Fruit fly (Drosophila melanogaster) whole organism, embryonic: Measurements from ENCODE around the gene PolE2.

Experiments
- CG10565 ChIP-seq: fragments of 200-800 bp; sonication (Bioruptor generic); optimal IDR thresholded peaks from 3 replicates; lab custom pipeline; 2016; ENCODE audit warnings: missing biosample characterization, mild to moderate bottlenecking, missing genetic modification characterization
- CG11456 ChIP-seq: fragments of 200-800 bp; sonication (Bioruptor generic); IDR thresholded peaks from 3 replicates; pipeline ENCODE4 v1.3.6; 2022; ENCODE audit warnings: missing biosample characterization, missing genetic modification characterization
- CG12236 ChIP-seq: fragments of 200-800 bp; sonication (Bioruptor generic); optimal IDR thresholded peaks from 2 replicates; lab custom pipeline; 2016; ENCODE audit warnings: missing biosample characterization, missing genetic modification characterization
- CG15514 ChIP-seq: fragments of 200-800 bp; sonication (Bioruptor generic); optimal IDR thresholded peaks from 3 replicates; lab custom pipeline; 2017; ENCODE audit warnings: missing biosample characterization, missing genetic modification characterization, mild to moderate bottlenecking, moderate library complexity, missing genetic modification reagents
- CG17328 ChIP-seq: fragments of 200-800 bp; sonication (Bioruptor generic); IDR thresholded peaks from 2 replicates; pipeline ENCODE4 v1.3.6; 2022; ENCODE audit warnings: missing biosample characterization, missing genetic modification characterization
- CG18262 ChIP-seq: fragments of 200-800 bp; optimal IDR thresholded peaks from 3 replicates; lab custom pipeline; 2019; ENCODE audit warnings: missing biosample characterization, mild to moderate bottlenecking, missing genetic modification characterization, moderate library complexity
- CG3281 ChIP-seq: fragments of 200-800 bp; sonication (Bioruptor generic); optimal IDR thresholded peaks from 3 replicates; lab custom pipeline; 2017; ENCODE audit warnings: missing biosample characterization, mild to moderate bottlenecking, missing genetic modification characterization
- CG5180 ChIP-seq: fragments of 200-800 bp; sonication (Bioruptor generic); optimal IDR thresholded peaks from 3 replicates; lab custom pipeline; 2017; ENCODE audit warnings: missing biosample characterization, missing genetic modification characterization, mild to moderate bottlenecking, moderate library complexity, missing genetic modification reagents
- CG8359 ChIP-seq: fragments of 200-800 bp; sonication (Bioruptor generic); optimal IDR thresholded peaks from 2 replicates; lab custom pipeline; 2017; ENCODE audit warnings: missing biosample characterization, mild to moderate bottlenecking, missing genetic modification characterization, borderline replicate concordance
- CG9876 ChIP-seq: fragments of 200-800 bp; sonication (Bioruptor generic); optimal IDR thresholded peaks from 2 replicates; lab custom pipeline; 2016; ENCODE audit warnings: missing biosample characterization, missing genetic modification characterization
- D ChIP-seq, 2 experiments: fragments of 200-800 bp in 1 of 2; fragments of >200 bp in 1 of 2; sonication (Bioruptor generic) in 1 of 2; optimal IDR thresholded peaks; 2 replicates in 1 of 2; 3 replicates in 1 of 2; lab custom pipeline; 2017; ENCODE audit warnings: mild to moderate bottlenecking in 1 of 2, missing biosample characterization in 1 of 2, missing genetic modification characterization in 1 of 2, missing genetic modification reagents in 1 of 2
- Dref ChIP-seq: fragments of 200-800 bp; sonication (Bioruptor generic); IDR thresholded peaks from 2 replicates; pipeline ENCODE4 v1.3.6; 2022; ENCODE audit warnings: missing biosample characterization, missing genetic modification characterization
- Ets65A ChIP-seq: fragments of 200-800 bp; sonication (Bioruptor generic); peaks from one replicate; lab custom pipeline; 2016; ENCODE audit warnings: missing biosample characterization, missing genetic modification characterization
- Fer1 ChIP-seq: fragments of 200-800 bp; sonication (Bioruptor generic); optimal IDR thresholded peaks from 2 replicates; lab custom pipeline; 2017; ENCODE audit warnings: missing biosample characterization, mild to moderate bottlenecking, missing genetic modification characterization
- Fer2 ChIP-seq: fragments of 200-800 bp; sonication (Bioruptor generic); optimal IDR thresholded peaks from 2 replicates; lab custom pipeline; 2018; ENCODE audit warnings: missing biosample characterization, mild to moderate bottlenecking, missing genetic modification characterization, moderate library complexity
- Hey ChIP-seq: fragments of 200-800 bp; sonication (Bioruptor generic); optimal IDR thresholded peaks from 3 replicates; lab custom pipeline; 2018; ENCODE audit warnings: missing biosample characterization, mild to moderate bottlenecking, missing genetic modification characterization
- MESR4 ChIP-seq: fragments of 200-800 bp; sonication (Bioruptor generic); optimal IDR thresholded peaks from 2 replicates; lab custom pipeline; 2018; ENCODE audit warnings: missing biosample characterization, mild to moderate bottlenecking, missing genetic modification characterization, moderate library complexity
- Nf-YC ChIP-seq: fragments of 200-800 bp; optimal IDR thresholded peaks from 3 replicates; lab custom pipeline; 2019; ENCODE audit warnings: missing biosample characterization, mild to moderate bottlenecking, missing genetic modification characterization, moderate library complexity
- Oli ChIP-seq: fragments of 200-800 bp; sonication (Bioruptor generic); optimal IDR thresholded peaks from 2 replicates; lab custom pipeline; 2018; ENCODE audit warnings: missing biosample characterization, mild to moderate bottlenecking, missing genetic modification characterization, moderate library complexity
- Sin3A ChIP-seq: fragments of >200 bp; optimal IDR thresholded peaks from 2 replicates; lab custom pipeline; 2018
- Sry-β ChIP-seq: fragments of 200-800 bp; sonication (Bioruptor generic); optimal IDR thresholded peaks from 2 replicates; lab custom pipeline; 2018; ENCODE audit warnings: missing biosample characterization, mild to moderate bottlenecking, missing genetic modification characterization, moderate library complexity
- Ssrp ChIP-seq: fragments of 200-800 bp; sonication (Bioruptor generic); optimal IDR thresholded peaks from 2 replicates; lab custom pipeline; 2018; ENCODE audit warnings: missing biosample characterization, mild to moderate bottlenecking, missing genetic modification characterization, moderate library complexity
- Xbp1 ChIP-seq: fragments of 200-800 bp; sonication (Bioruptor generic); optimal IDR thresholded peaks from 3 replicates; lab custom pipeline; 2016; ENCODE audit warnings: missing biosample characterization, mild to moderate bottlenecking, missing genetic modification characterization
- bcd ChIP-seq: fragments of 200-800 bp; sonication (Bioruptor generic); optimal IDR thresholded peaks from 2 replicates; lab custom pipeline; 2017; ENCODE audit warnings: missing biosample characterization, mild to moderate bottlenecking, missing genetic modification characterization
- bsh ChIP-seq, 2 experiments: fragments of 200-800 bp; sonication (Bioruptor generic); optimal IDR thresholded peaks; 2 replicates each; lab custom pipeline; 2017 to 2018; ENCODE audit warnings: mild to moderate bottlenecking in 2 of 2, missing biosample characterization in 2 of 2, missing genetic modification characterization in 2 of 2, moderate library complexity in 1 of 2
- cad ChIP-seq: fragments of >200 bp; optimal IDR thresholded peaks from 2 replicates; lab custom pipeline; 2017; ENCODE audit warnings: missing biosample characterization, missing genetic modification characterization
- cato ChIP-seq: fragments of 200-800 bp; sonication (Bioruptor generic); optimal IDR thresholded peaks from 2 replicates; lab custom pipeline; 2016; ENCODE audit warnings: missing biosample characterization, missing genetic modification characterization, borderline replicate concordance
- dmrt99B ChIP-seq: fragments of 200-800 bp; sonication (Bioruptor generic); optimal IDR thresholded peaks from 2 replicates; lab custom pipeline; 2018; ENCODE audit warnings: missing biosample characterization, mild to moderate bottlenecking, missing genetic modification characterization, moderate library complexity
- gcm ChIP-seq: fragments of 200-800 bp; sonication (Bioruptor generic); optimal IDR thresholded peaks from 2 replicates; lab custom pipeline; 2019; ENCODE audit warnings: missing biosample characterization, mild to moderate bottlenecking, missing genetic modification characterization, moderate library complexity
- ham ChIP-seq: fragments of 200-800 bp; sonication (Bioruptor generic); IDR thresholded peaks from 2 replicates; pipeline ENCODE4 v1.3.6; 2022; ENCODE audit warnings: missing biosample characterization, missing genetic modification characterization
- nerfin-1 ChIP-seq: fragments of 200-800 bp; sonication (Bioruptor generic); optimal IDR thresholded peaks from 3 replicates; lab custom pipeline; 2019; ENCODE audit warnings: missing biosample characterization, mild to moderate bottlenecking, missing genetic modification characterization, moderate library complexity
- oc ChIP-seq: fragments of 200-800 bp; sonication (Bioruptor generic); optimal IDR thresholded peaks from 2 replicates; lab custom pipeline; 2018; ENCODE audit warnings: missing biosample characterization, mild to moderate bottlenecking, missing genetic modification characterization, moderate library complexity
- pb ChIP-seq: fragments of 200-800 bp; sonication (Bioruptor generic); optimal IDR thresholded peaks from 3 replicates; lab custom pipeline; 2016; ENCODE audit warnings: missing biosample characterization, missing genetic modification characterization
- pros ChIP-seq: fragments of 200-800 bp; sonication (Bioruptor generic); optimal IDR thresholded peaks from 3 replicates; lab custom pipeline; 2019; ENCODE audit warnings: missing biosample characterization, mild to moderate bottlenecking, missing genetic modification characterization, moderate library complexity
- sens ChIP-seq: fragments of 200-800 bp; sonication (Bioruptor generic); peaks from one replicate; lab custom pipeline; 2016; ENCODE audit warnings: missing biosample characterization, missing genetic modification characterization
- slou ChIP-seq: fragments of 200-800 bp; sonication (Bioruptor generic); optimal IDR thresholded peaks from 3 replicates; lab custom pipeline; 2016; ENCODE audit warnings: missing biosample characterization, missing genetic modification characterization
- tll ChIP-seq, 2 experiments: fragments of 200-800 bp in 1 of 2; fragments of >200 bp in 1 of 2; sonication (Bioruptor generic) in 1 of 2; optimal IDR thresholded peaks; 2 replicates each; lab custom pipeline; 2017 to 2019; ENCODE audit warnings: missing biosample characterization in 2 of 2, missing genetic modification characterization in 2 of 2, mild to moderate bottlenecking in 1 of 2, moderate library complexity in 1 of 2
- trem ChIP-seq: fragments of 200-800 bp; optimal IDR thresholded peaks from 3 replicates; lab custom pipeline; 2019; ENCODE audit warnings: missing biosample characterization, mild to moderate bottlenecking, missing genetic modification characterization, moderate library complexity
- zen ChIP-seq: fragments of 200-800 bp; sonication (Bioruptor generic); optimal IDR thresholded peaks from 3 replicates; lab custom pipeline; 2018; ENCODE audit warnings: missing biosample characterization, mild to moderate bottlenecking, missing genetic modification characterization, moderate library complexity

The PolE2 gene

dm6 chr3L:5899305-5899704 lies 2.1 kb upstream of the PolE2 start, which contains the start of gene CG32409 (continued):
- TF ChIP-seq Oli (no peak), Nf-YC (tag; lab: Kevin White, UChicago) (no peak), CG9876 (no peak), dmrt99B (tag; lab: Kevin White, UChicago) (no peak), Xbp1 (no peak), Fer1 (no peak), cad (GFP tag; lab: Kevin White, UChicago) (no peak), slou (GFP tag; lab: Kevin White, UChicago) (no peak), bcd (GFP tag; lab: Kevin White, UChicago) (no peak), CG18262 (tag; lab: Kevin White, UChicago) (no peak), pb (no peak), Sin3A (lab: Kevin White, UChicago) (peak; percentile 71), Fer2 (tag; lab: Kevin White, UChicago) (no peak), CG15514 (GFP tag; lab: Kevin White, UChicago) (peak; percentile 62), gcm (GFP tag; lab: Kevin White, UChicago) (no peak), sens (GFP tag; lab: Kevin White, UChicago) (peak; percentile 39), zen (no peak), CG12236 (GFP tag; lab: Kevin White, UChicago) (no peak), CG17328 (GFP tag; lab: Robert Waterston, UW) (no peak), cato (GFP tag; lab: Kevin White, UChicago) (no peak), Ets65A (GFP tag; lab: Kevin White, UChicago) (no peak), CG8359 (GFP tag; lab: Kevin White, UChicago) (no peak), MESR4 (peak; percentile 54), Ssrp (tag; lab: Kevin White, UChicago) (no peak), trem (tag; lab: Kevin White, UChicago) (peak; percentile 58)

DNA sequence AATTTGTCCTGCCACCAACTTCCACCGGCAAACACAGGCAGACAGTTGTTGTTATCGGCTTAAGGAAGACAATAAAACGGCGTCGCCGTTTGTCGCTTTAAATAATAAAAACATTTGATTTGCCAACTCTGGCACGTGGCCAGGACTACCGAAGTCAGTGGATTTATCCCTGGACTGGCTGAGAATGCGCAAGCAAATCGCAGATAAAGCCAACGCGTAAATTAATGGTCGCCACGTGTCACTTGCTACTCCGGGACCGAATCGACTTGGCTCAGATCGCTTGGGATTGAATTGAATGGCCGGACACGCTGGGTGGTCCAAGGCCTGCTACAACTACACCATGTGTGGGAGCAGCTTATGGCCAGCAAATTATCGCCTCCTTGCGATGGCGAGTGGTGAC lies 4.2 kb downstream of the PolE2 start:
- no peak for TF ChIP-seq Sry-β (GFP tag; lab: Kevin White, UChicago)
- peak; percentile 68 for TF ChIP-seq oc (tag; lab: Kevin White, UChicago)
- no peak for TF ChIP-seq Dref (GFP tag; lab: Robert Waterston, UW)
- peak; percentile 98 for TF ChIP-seq Hey
- no peak for TF ChIP-seq bsh (GFP tag; optimal IDR thresholded peaks at IDR 0.05; lab: Kevin White, UChicago)
- no peak for TF ChIP-seq CG3281 (GFP tag; lab: Kevin White, UChicago)
- no peak for TF ChIP-seq CG5180 (GFP tag; lab: Kevin White, UChicago)
- no peak for TF ChIP-seq D (optimal IDR thresholded peaks at IDR 0.05; lab: Kevin White, UChicago)
- peak; percentile 19 for TF ChIP-seq D (GFP tag; optimal IDR thresholded peaks at IDR 0.05; lab: Kevin White, UChicago)
- TF ChIP-seq nerfin-1 (tag; lab: Kevin White, UChicago): peak; percentile 22
- peak in 1 of 2 experiments; percentile 37 for TF ChIP-seq tll (GFP tag; optimal IDR thresholded peaks at IDR 0.05; lab: Kevin White, UChicago)
- no peak for TF ChIP-seq ham (GFP tag; lab: Robert Waterston, UW)

- TF ChIP-seq zen: peak; percentile 1
- TF ChIP-seq CG10565: no peak
- TF ChIP-seq nerfin-1 (tag; lab: Kevin White, UChicago): peak; percentile 57
- TF ChIP-seq CG11456: 0 out of 3 replicates have a peak, but pooled peaks have one; percentile 34
- TF ChIP-seq pros (GFP tag; lab: Kevin White, UChicago): peak; percentile 63
Measured at dm6 chr3L:5891812-5892211, 5.4 kb downstream of the PolE2 start.
